Fruit fly (Drosophila melanogaster) Kc167 (cell line): ENCODE results near the gene Cyfip.

Source experiments
- Myc ChIP-seq: fragments of >200 bp; optimal IDR thresholded peaks from 2 replicates; lab custom pipeline; 2017; ENCODE audit warnings: missing external identifiers
- Sin3A ChIP-seq: fragments of >200 bp; optimal IDR thresholded peaks from 2 replicates; lab custom pipeline; 2018; ENCODE audit warnings: missing external identifiers
- h ChIP-seq: fragments of >200 bp; optimal IDR thresholded peaks from 3 replicates; lab custom pipeline; 2018; ENCODE audit warnings: missing external identifiers
- insv ChIP-seq: fragments of >200 bp; optimal IDR thresholded peaks from 3 replicates; lab custom pipeline; 2018; ENCODE audit warnings: missing external identifiers
- psq ChIP-seq: fragments of >200 bp; optimal IDR thresholded peaks from 2 replicates; lab custom pipeline; 2017; ENCODE audit warnings: missing external identifiers
- ttk ChIP-seq: sonication (Bioruptor generic); optimal IDR thresholded peaks from 2 replicates; lab custom pipeline; 2017; ENCODE audit warnings: missing external identifiers

Cyfip gene

dm6 chr3R:15332994-15333393 is at the start of gene Cyfip, which contains the start of gene Fkbp39:
Gene Cyfip, plus strand, starts transcription at chr3R:15333266.
Gene Fkbp39, minus strand, starts transcription at chr3R:15333133.
- TF ChIP-seq ttk (lab: Kevin White, UChicago) (no peak), psq (lab: Kevin White, UChicago) (no peak), h (lab: Kevin White, UChicago) (no peak), insv (lab: Kevin White, UChicago) (no peak), Myc (lab: Kevin White, UChicago) (no peak), Sin3A (lab: Kevin White, UChicago) (no peak)

DNA sequence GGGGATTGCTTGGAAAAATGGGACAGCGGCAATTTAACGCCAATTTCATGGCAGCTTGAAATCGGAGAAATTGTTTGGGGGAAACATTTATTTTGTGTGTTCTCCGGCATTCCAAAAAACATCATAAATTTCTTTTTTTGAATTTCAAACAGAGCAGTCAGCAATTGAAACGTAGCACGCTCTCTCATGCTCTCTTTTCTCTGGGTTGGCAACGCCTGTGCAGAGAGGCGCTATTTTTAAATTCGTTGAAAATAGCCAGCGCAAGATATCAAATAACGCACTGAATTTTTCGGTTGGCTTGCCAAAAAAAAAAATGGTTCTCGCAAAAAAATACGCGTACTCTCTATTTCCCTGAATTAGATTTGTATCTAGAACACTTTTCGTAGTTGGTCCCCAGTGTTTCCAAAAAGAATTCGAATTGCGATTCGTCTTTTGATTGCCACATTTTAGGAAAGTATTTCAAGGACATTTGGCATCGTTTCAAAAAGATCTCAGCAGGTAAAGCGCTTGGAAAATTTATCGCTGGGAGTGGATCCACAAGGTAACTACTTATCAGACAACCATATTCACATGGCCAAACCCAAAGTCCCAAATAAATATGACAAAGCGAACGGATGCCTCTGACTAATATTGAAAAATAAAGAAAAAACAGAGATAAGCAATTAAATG is 46.9 kb upstream of the Cyfip start:
- TF ChIP-seq h (lab: Kevin White, UChicago), result no peak
- TF ChIP-seq Myc (lab: Kevin White, UChicago), result no peak
- no peak for TF ChIP-seq ttk (lab: Kevin White, UChicago)
- TF ChIP-seq psq (lab: Kevin White, UChicago), result no peak
- TF ChIP-seq Sin3A (lab: Kevin White, UChicago), result no peak
- no peak for TF ChIP-seq insv (lab: Kevin White, UChicago)

- no peak for TF ChIP-seq h (lab: Kevin White, UChicago)
- no peak for TF ChIP-seq Myc (lab: Kevin White, UChicago)
- no peak for TF ChIP-seq Sin3A (lab: Kevin White, UChicago)
- no peak for TF ChIP-seq insv (lab: Kevin White, UChicago)
- no peak for TF ChIP-seq ttk (lab: Kevin White, UChicago)
- no peak for TF ChIP-seq psq (lab: Kevin White, UChicago)
These were observed 46.4 kb upstream of the Cyfip start for dm6 chr3R:15286693-15287041.

dm6 chr3R:15287763-15288162 is 45.3 kb upstream of the Cyfip start:
- TF ChIP-seq h (lab: Kevin White, UChicago) (no peak), psq (lab: Kevin White, UChicago) (no peak), ttk (lab: Kevin White, UChicago) (no peak), Sin3A (lab: Kevin White, UChicago) (no peak), insv (lab: Kevin White, UChicago) (no peak), Myc (lab: Kevin White, UChicago) (no peak)

dm6 chr3R:15288802-15289201 is 44.3 kb upstream of the Cyfip start:
- TF ChIP-seq insv (lab: Kevin White, UChicago), result no peak
- no peak for TF ChIP-seq Myc (lab: Kevin White, UChicago)
- no peak for TF ChIP-seq Sin3A (lab: Kevin White, UChicago)
- TF ChIP-seq psq (lab: Kevin White, UChicago), result no peak
- TF ChIP-seq ttk (lab: Kevin White, UChicago), result no peak
- TF ChIP-seq h (lab: Kevin White, UChicago), result no peak

dm6 chr3R:15289828-15290641 is 43.0 kb upstream of the Cyfip start:
- TF ChIP-seq Sin3A (lab: Kevin White, UChicago) (no peak), insv (lab: Kevin White, UChicago) (no peak), Myc (lab: Kevin White, UChicago) (no peak), h (lab: Kevin White, UChicago) (no peak), psq (lab: Kevin White, UChicago) (no peak)

dm6 chr3R:15290642-15291118 is 42.4 kb upstream of the Cyfip start, which contains the start of gene CG45218:
Gene CG45218, minus strand, starts transcription at chr3R:15290799.
- TF ChIP-seq h (lab: Kevin White, UChicago) (no peak), ttk (lab: Kevin White, UChicago) (no peak), Myc (lab: Kevin White, UChicago) (no peak)

DNA sequence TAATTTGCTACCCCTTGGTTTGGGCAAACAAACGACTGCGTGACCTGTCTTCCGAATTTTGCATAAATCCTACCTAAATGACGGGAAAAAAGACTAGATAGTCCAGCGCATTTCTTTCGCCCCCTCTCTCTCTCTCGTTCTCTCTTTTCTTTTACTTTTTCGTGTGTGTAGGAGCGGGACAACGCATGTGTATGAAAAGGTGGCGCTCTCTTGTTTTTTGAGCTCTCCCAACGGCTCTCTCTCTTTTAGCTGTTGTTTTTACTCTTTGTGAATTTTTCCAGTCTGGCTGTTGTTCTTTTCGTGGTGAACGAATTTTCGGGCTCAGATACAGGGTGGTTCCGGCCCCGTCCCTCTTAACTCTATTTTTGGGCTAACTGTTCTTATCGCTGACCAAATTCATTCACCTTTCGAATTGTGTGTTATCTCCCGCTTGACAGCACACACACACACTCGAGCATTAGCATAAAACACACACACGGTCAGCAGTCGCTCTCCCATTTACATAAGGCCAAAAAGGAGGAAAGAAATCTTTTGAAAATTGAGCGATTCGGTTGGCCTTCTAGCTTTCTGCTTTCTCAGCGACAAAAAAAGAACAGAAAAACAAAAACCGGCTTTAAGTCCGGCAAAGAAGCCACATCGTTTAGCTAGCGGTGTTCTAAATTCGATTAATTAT is 41.4 kb upstream of the Cyfip start:
- no peak for TF ChIP-seq ttk (lab: Kevin White, UChicago)
- no peak for TF ChIP-seq h (lab: Kevin White, UChicago)
- no peak for TF ChIP-seq psq (lab: Kevin White, UChicago)
- TF ChIP-seq Myc (lab: Kevin White, UChicago), result no peak
- TF ChIP-seq Sin3A (lab: Kevin White, UChicago), result no peak
- no peak for TF ChIP-seq insv (lab: Kevin White, UChicago)

DNA sequence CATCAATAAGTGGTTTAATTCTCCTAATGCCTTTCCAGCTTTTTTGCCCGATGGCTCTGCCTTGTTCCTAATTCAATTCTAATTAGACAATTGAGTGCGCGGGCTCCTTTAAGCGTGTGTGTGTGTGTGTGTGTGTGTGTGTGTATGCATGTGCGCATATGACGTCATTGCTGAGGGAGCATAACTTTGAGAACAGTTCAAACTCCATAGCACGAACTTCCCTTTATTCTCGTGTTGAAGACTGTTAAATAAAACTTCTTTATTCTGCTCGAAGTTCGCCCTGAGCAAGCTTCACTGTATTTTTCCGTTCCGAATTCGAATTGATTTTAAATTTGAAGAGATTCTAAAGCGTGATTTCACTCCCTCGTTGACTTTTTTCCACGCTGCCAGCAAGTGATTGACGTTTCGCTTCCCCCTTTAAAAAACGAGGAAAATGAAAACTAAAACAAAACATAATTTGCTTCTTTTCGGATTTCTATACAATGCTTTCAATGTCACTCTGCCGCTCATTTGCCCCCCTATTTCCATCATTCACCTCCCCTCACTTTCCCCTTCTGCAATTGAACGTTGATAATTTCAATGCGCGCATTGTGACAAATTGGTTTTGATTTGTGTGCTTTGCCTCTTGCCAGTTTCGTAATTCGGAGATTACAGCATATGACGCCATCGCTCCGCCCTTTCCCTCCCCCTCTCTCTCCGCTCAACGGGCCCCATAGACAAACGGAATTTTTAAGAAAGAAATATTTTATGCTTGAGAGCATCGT is 40.6 kb upstream of the Cyfip start:
- TF ChIP-seq insv (lab: Kevin White, UChicago) (no peak), Myc (lab: Kevin White, UChicago) (no peak), psq (lab: Kevin White, UChicago) (no peak), ttk (lab: Kevin White, UChicago) (no peak), h (lab: Kevin White, UChicago) (no peak), Sin3A (lab: Kevin White, UChicago) (no peak)
